Worm (Caenorhabditis elegans) whole organism, young adult: ENCODE measurements around the gene swm-1.
A peak's percentile ranks its signal among the peaks of the same experiment; 100 is the strongest.

ENCODE experiments used
- B0336.3 ChIP-seq: fragments of 200-800 bp; sonication (Bioruptor generic); IDR thresholded peaks from 2 replicates; pipeline ENCODE4 v1.3.6; 2022; ENCODE audit warnings: missing genetic modification characterization, missing compliant biosample characterization
- F10E7.11 ChIP-seq: sonication (generic microtip); optimal IDR thresholded peaks from 2 replicates; lab custom pipeline; 2017; ENCODE audit warnings: mild to moderate bottlenecking, missing genetic modification characterization, moderate library complexity, missing compliant biosample characterization
- F49E8.2 ChIP-seq: sonication (generic microtip); optimal IDR thresholded peaks from 3 replicates; lab custom pipeline; 2017; ENCODE audit warnings: missing genetic modification characterization, mild to moderate bottlenecking, missing compliant biosample characterization, antibody characterized with exemption, moderate library complexity; ENCODE audit not compliant: insufficient read depth
- F55B11.4 ChIP-seq: sonication (generic microtip); optimal IDR thresholded peaks from 2 replicates; lab custom pipeline; 2016; ENCODE audit warnings: missing compliant biosample characterization, missing genetic modification characterization, borderline replicate concordance; ENCODE audit not compliant: insufficient read depth
- T07F8.4 ChIP-seq: sonication (generic microtip); optimal IDR thresholded peaks from 2 replicates; lab custom pipeline; 2016; ENCODE audit warnings: mild to moderate bottlenecking, missing genetic modification characterization, moderate library complexity, missing compliant biosample characterization
- Y56A3A.18 ChIP-seq: fragments of 200-800 bp; sonication (Bioruptor generic); IDR thresholded peaks from 2 replicates; pipeline ENCODE4 v1.3.6; 2022; ENCODE audit warnings: missing genetic modification reagents, missing genetic modification characterization, missing compliant biosample characterization
- Y79H2A.3 ChIP-seq: fragments of 200-800 bp; sonication (Bioruptor generic); conservative IDR thresholded peaks from 2 replicates; pipeline ENCODE4 v1.3.6; 2022; ENCODE audit warnings: missing genetic modification reagents, missing genetic modification characterization, missing compliant biosample characterization
- Y95B8A.8 ChIP-seq: fragments of 200-800 bp; sonication (Bioruptor generic); IDR thresholded peaks from 2 replicates; pipeline ENCODE4 v1.3.6; 2022; ENCODE audit warnings: missing genetic modification reagents, missing genetic modification characterization, missing compliant biosample characterization
- ZK185.1 ChIP-seq: sonication (generic microtip); optimal IDR thresholded peaks from 2 replicates; lab custom pipeline; 2016; ENCODE audit warnings: mild to moderate bottlenecking, missing genetic modification characterization, missing compliant biosample characterization; ENCODE audit not compliant: poor library complexity, severe bottlenecking
- ama-1 ChIP-seq, 3 experiments: fragments of 150-350 bp in 1 of 3; sonication (generic microtip) in 2 of 3; optimal IDR thresholded peaks; 2 replicates each; lab custom pipeline; 2014 to 2018; ENCODE audit warnings: missing biosample characterization in 2 of 3, missing genetic modification characterization in 2 of 3, missing genetic modification reagents in 2 of 3
- bed-1 ChIP-seq: fragments of 200-800 bp; sonication (Bioruptor generic); IDR thresholded peaks from 2 replicates; pipeline ENCODE4 v1.3.6; 2022; ENCODE audit warnings: missing genetic modification reagents, missing genetic modification characterization, missing compliant biosample characterization
- cebp-1 ChIP-seq, 2 experiments: fragments of 200-800 bp in 1 of 2; sonication (Bioruptor generic) in 1 of 2; sonication (generic microtip) in 1 of 2; IDR thresholded peaks in 1 of 2; optimal IDR thresholded peaks in 1 of 2; 2 replicates each; pipeline versions ENCODE4 v1.3.6 to Lab custom; 2017 to 2022; ENCODE audit warnings: missing compliant biosample characterization in 2 of 2, missing genetic modification characterization in 2 of 2, mild to moderate bottlenecking in 1 of 2, missing genetic modification reagents in 1 of 2, moderate library complexity in 1 of 2
- cebp-2 ChIP-seq: fragments of 200-800 bp; sonication (Bioruptor generic); IDR thresholded peaks from 2 replicates; pipeline ENCODE4 v1.3.6; 2022; ENCODE audit warnings: missing genetic modification characterization, missing compliant biosample characterization
- ceh-58 ChIP-seq: fragments of 200-800 bp; sonication (Bioruptor generic); IDR thresholded peaks from 2 replicates; pipeline ENCODE4 v1.3.6; 2022; ENCODE audit warnings: missing genetic modification characterization, missing compliant biosample characterization
- egrh-3 ChIP-seq: fragments of 200-800 bp; sonication (Bioruptor generic); IDR thresholded peaks from 2 replicates; pipeline ENCODE4 v1.3.6; 2022; ENCODE audit warnings: missing genetic modification reagents, missing genetic modification characterization, missing compliant biosample characterization
- him-1 ChIP-seq: sonication (generic microtip); optimal IDR thresholded peaks from 2 replicates; lab custom pipeline; 2016; ENCODE audit warnings: missing genotype, missing genetic modification reagents, missing genetic modification characterization, missing compliant biosample characterization
- hsf-1 ChIP-seq: fragments of 200-800 bp; sonication (Bioruptor generic); IDR thresholded peaks from 2 replicates; pipeline ENCODE4 v1.3.6; 2022; ENCODE audit warnings: missing genetic modification reagents, missing genetic modification characterization, missing compliant biosample characterization
- lin-54 ChIP-seq: fragments of 200-800 bp; sonication (Bioruptor generic); optimal IDR thresholded peaks from 2 replicates; lab custom pipeline; 2018; ENCODE audit warnings: mild to moderate bottlenecking, missing genetic modification characterization, missing compliant biosample characterization
- lsy-27 ChIP-seq: sonication (generic microtip); optimal IDR thresholded peaks from 2 replicates; lab custom pipeline; 2017; ENCODE audit warnings: missing genetic modification characterization, mild to moderate bottlenecking, missing compliant biosample characterization, antibody characterized with exemption, missing genotype, borderline replicate concordance; ENCODE audit not compliant: insufficient read depth
- madf-10 ChIP-seq: sonication (generic microtip); optimal IDR thresholded peaks from 2 replicates; lab custom pipeline; 2016; ENCODE audit warnings: mild to moderate bottlenecking, missing genetic modification characterization, missing compliant biosample characterization
- madf-6 ChIP-seq: fragments of 200-800 bp; sonication (Bioruptor generic); IDR thresholded peaks from 2 replicates; pipeline ENCODE4 v1.3.6; 2022; ENCODE audit warnings: missing genetic modification reagents, missing genetic modification characterization, missing compliant biosample characterization
- mcd-1 ChIP-seq: fragments of 200-800 bp; sonication (Bioruptor generic); IDR thresholded peaks from 2 replicates; pipeline ENCODE4 v1.3.6; 2022; ENCODE audit warnings: missing genetic modification reagents, missing genetic modification characterization, missing compliant biosample characterization
- mes-4 ChIP-seq: sonication (generic microtip); optimal IDR thresholded peaks from 2 replicates; lab custom pipeline; 2016; ENCODE audit warnings: missing genotype, missing genetic modification characterization, missing compliant biosample characterization
- nfya-2 ChIP-seq: fragments of 200-800 bp; sonication (Bioruptor generic); IDR thresholded peaks from 2 replicates; pipeline ENCODE4 v1.3.6; 2022; ENCODE audit warnings: missing genetic modification reagents, missing genetic modification characterization, missing compliant biosample characterization
- nhr-80 ChIP-seq: sonication (generic microtip); optimal IDR thresholded peaks from 2 replicates; lab custom pipeline; 2016; ENCODE audit warnings: missing genetic modification characterization, missing compliant biosample characterization
- nhr-90 ChIP-seq: sonication (generic microtip); optimal IDR thresholded peaks from 2 replicates; lab custom pipeline; 2016; ENCODE audit warnings: missing genotype, mild to moderate bottlenecking, missing genetic modification characterization, missing compliant biosample characterization
- pha-4 ChIP-seq: fragments of 150-350 bp; sonication (generic microtip); optimal IDR thresholded peaks from 2 replicates; lab custom pipeline; 2014; ENCODE audit warnings: missing biosample characterization, missing genetic modification reagents, missing genetic modification characterization
- repo-1 ChIP-seq: sonication (generic microtip); optimal IDR thresholded peaks from 2 replicates; lab custom pipeline; 2017; ENCODE audit warnings: mild to moderate bottlenecking, missing genetic modification characterization, missing compliant biosample characterization
- sdz-38 ChIP-seq: sonication (generic microtip); optimal IDR thresholded peaks from 2 replicates; lab custom pipeline; 2016; ENCODE audit warnings: missing genotype, missing genetic modification characterization, missing compliant biosample characterization
- sea-2 ChIP-seq: fragments of 200-800 bp; sonication (Bioruptor generic); IDR thresholded peaks from 2 replicates; pipeline ENCODE4 v1.3.6; 2022; ENCODE audit warnings: missing genetic modification characterization, missing compliant biosample characterization
- snpc-3.4 ChIP-seq: sonication (generic microtip); optimal IDR thresholded peaks from 2 replicates; lab custom pipeline; 2017; ENCODE audit warnings: missing genetic modification characterization, mild to moderate bottlenecking, missing compliant biosample characterization, antibody characterized with exemption, moderate library complexity, missing genotype, missing genetic modification reagents
- tbp1 ChIP-seq: fragments of 200-800 bp; sonication (Bioruptor generic); optimal IDR thresholded peaks from 2 replicates; lab custom pipeline; 2018; ENCODE audit warnings: mild to moderate bottlenecking, missing genetic modification characterization, missing compliant biosample characterization
- ztf-28 ChIP-seq: fragments of 200-800 bp; sonication (Bioruptor generic); IDR thresholded peaks from 2 replicates; pipeline ENCODE4 v1.3.6; 2022; ENCODE audit warnings: missing genetic modification reagents, missing genetic modification characterization, missing compliant biosample characterization

swm-1 gene

ce11 chrV:9075827-9076226, 21.2 kb upstream of the swm-1 start:
- TF ChIP-seq cebp-2 (GFP tag; lab: Robert Waterston, UW): no peak
- no peak for TF ChIP-seq Y95B8A.8 (GFP tag; lab: Robert Waterston, UW)
- TF ChIP-seq F49E8.2 (tag; lab: Kevin White, UChicago): no peak
- no peak for TF ChIP-seq snpc-3.4 (tag; lab: Kevin White, UChicago)
- no peak for TF ChIP-seq madf-6 (GFP tag; lab: Robert Waterston, UW)
- TF ChIP-seq Y79H2A.3 (GFP tag; lab: Robert Waterston, UW): no peak
- no peak for TF ChIP-seq lin-54 (GFP tag; lab: Kevin White, UChicago)
- no peak for TF ChIP-seq madf-10 (tag; lab: Kevin White, UChicago)
- TF ChIP-seq ztf-28 (GFP tag; lab: Robert Waterston, UW): no peak
- TF ChIP-seq F55B11.4 (tag; lab: Kevin White, UChicago): no peak
- TF ChIP-seq Y56A3A.18 (GFP tag; lab: Robert Waterston, UW): no peak
- no peak for TF ChIP-seq nfya-2
- TF ChIP-seq lsy-27 (tag; lab: Kevin White, UChicago): no peak
- no peak for TF ChIP-seq bed-1 (GFP tag; lab: Robert Waterston, UW)
- no peak for TF ChIP-seq mcd-1 (GFP tag; lab: Robert Waterston, UW)
- TF ChIP-seq nhr-90 (tag; lab: Kevin White, UChicago): no peak
- no peak for TF ChIP-seq hsf-1

ce11 chrV:9074360-9074834, 19.7 kb upstream of the swm-1 start:
- TF ChIP-seq ama-1 (optimal IDR thresholded peaks at IDR 0.05; lab: Kevin White, UChicago) (peak; percentile 69), ama-1 (GFP tag; optimal IDR thresholded peaks at IDR 0.05; lab: Kevin White, UChicago) (no peak), B0336.3 (peak; percentile 37; the same call in 1 of the 2 replicates), F10E7.11 (tag; lab: Kevin White, UChicago) (no peak), cebp-1 (GFP tag; IDR thresholded peaks at IDR 0.05; lab: Robert Waterston, UW) (0 out of 2 replicates have a peak, but pooled peaks have one; percentile 26), cebp-1 (tag; optimal IDR thresholded peaks at IDR 0.05; lab: Kevin White, UChicago) (peak; percentile 32), ceh-58 (GFP tag; lab: Robert Waterston, UW) (no peak), pha-4 (peak; percentile 12), him-1 (tag; lab: Kevin White, UChicago) (no peak), ZK185.1 (tag; lab: Kevin White, UChicago) (peak; percentile 11), nhr-80 (peak; percentile 64), repo-1 (tag; lab: Kevin White, UChicago) (no peak), sea-2 (no peak), F55B11.4 (tag; lab: Kevin White, UChicago) (no peak)

ce11 chrV:9073322-9074038, 18.8 kb upstream of the swm-1 start, which contains the start of gene oac-50:
oac-50 (minus strand) TSS chrV:9073540.
- no peak for TF ChIP-seq tbp1
- TF ChIP-seq sdz-38 (tag; lab: Kevin White, UChicago): no peak
- no peak for TF ChIP-seq mes-4
- no peak for TF ChIP-seq egrh-3
- TF ChIP-seq cebp-1 (GFP tag; IDR thresholded peaks at IDR 0.05; lab: Robert Waterston, UW): no peak
- peak; percentile 18 for TF ChIP-seq cebp-1 (tag; optimal IDR thresholded peaks at IDR 0.05; lab: Kevin White, UChicago)
- no peak for TF ChIP-seq lin-54 (GFP tag; lab: Kevin White, UChicago)
- no peak for TF ChIP-seq T07F8.4
- TF ChIP-seq, all 124 proteins: peak for 1
